Worm (Caenorhabditis elegans) whole organism, L3 larva: ENCODE measurements around the gene scl-14.

ENCODE experiments used
- fkh-10 ChIP-seq: sonication (generic microtip); optimal IDR thresholded peaks from 2 replicates; lab custom pipeline; 2017; ENCODE audit warnings: missing biosample characterization, missing genetic modification reagents, missing genetic modification characterization
- pha-4 ChIP-seq: fragments of 150-350 bp; optimal IDR thresholded peaks from 2 replicates; lab custom pipeline; 2014; ENCODE audit warnings: missing biosample characterization, missing genetic modification reagents, missing genetic modification characterization

DNA sequence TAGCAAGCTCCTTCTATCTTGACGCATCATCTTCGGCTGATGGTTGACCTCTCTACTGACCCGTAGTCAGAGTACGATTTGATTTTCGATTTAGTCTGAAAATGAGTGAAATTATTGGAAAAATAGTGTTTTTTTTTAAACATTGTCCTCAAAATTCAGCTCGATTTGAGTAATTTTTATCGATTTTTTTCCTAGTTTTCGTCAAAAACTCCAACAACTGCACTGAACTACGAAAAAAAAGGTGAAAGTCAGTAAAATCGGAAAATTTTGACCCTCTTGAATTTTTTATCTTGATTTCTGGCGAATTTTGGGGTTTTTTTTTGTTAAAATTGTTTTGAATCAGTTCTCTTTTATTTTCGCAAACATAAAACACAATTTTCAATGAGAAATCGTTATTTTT, 38.8 kb downstream of the scl-14 start, which contains the start of gene ced-3:
- TF ChIP-seq fkh-10 (no peak), pha-4 (tag; lab: Kevin White, UChicago) (no peak)
